Worm (Caenorhabditis elegans) whole organism, dauer: ENCODE measurements around the gene F21G4.3.

ENCODE experiments used
- unc-62 ChIP-seq: sonication (generic microtip); optimal IDR thresholded peaks from 2 replicates; lab custom pipeline; 2017; ENCODE audit warnings: missing biosample characterization, missing genetic modification reagents, missing genetic modification characterization

The F21G4.3 gene

DNA sequence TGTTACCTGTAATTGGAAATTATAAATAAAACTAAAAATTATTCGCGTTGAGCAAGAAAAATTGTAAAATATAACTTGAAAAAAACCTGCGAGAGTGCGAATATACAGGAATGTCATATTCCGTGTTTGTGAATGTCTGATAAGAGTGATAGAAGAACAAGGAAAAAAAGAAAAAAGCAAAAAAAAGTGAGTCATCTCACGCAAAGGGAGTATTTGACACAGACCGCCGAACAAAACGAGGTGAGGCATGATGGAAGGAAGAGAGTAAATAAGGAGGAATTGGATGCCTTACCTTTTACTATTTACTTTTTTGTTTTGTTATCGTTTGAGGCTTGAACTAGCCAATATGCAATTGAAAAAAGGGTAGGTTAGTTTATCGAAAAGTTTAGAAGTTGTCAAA lies 2.6 kb upstream of the F21G4.3 start, which contains the start of gene F21G4.1:
Gene F21G4.1, minus strand, starts transcription at position 6 of the 400 bp plus-strand sequence.
- no peak for TF ChIP-seq unc-62 (GFP tag; lab: Kevin White, UChicago)

DNA sequence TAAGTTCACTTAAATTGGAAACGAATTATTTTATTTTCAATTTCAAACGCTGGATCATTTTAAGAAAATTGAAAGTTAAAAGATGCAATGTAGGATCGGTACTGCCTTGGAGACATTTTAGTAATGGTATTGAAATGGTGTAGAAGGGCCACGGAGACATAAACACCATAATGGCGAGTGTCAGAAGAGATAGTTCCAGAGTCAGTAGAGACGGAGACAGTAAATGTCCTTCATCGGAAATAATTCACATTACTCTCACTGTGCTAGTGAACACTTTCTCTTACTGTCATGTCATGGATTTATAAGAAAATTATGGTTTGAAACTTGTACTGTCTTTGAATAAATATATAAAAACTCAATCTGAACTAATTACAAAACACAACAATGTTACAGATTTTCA lies 1.9 kb upstream of the F21G4.3 start:
- TF ChIP-seq unc-62 (GFP tag; lab: Kevin White, UChicago): no peak

DNA sequence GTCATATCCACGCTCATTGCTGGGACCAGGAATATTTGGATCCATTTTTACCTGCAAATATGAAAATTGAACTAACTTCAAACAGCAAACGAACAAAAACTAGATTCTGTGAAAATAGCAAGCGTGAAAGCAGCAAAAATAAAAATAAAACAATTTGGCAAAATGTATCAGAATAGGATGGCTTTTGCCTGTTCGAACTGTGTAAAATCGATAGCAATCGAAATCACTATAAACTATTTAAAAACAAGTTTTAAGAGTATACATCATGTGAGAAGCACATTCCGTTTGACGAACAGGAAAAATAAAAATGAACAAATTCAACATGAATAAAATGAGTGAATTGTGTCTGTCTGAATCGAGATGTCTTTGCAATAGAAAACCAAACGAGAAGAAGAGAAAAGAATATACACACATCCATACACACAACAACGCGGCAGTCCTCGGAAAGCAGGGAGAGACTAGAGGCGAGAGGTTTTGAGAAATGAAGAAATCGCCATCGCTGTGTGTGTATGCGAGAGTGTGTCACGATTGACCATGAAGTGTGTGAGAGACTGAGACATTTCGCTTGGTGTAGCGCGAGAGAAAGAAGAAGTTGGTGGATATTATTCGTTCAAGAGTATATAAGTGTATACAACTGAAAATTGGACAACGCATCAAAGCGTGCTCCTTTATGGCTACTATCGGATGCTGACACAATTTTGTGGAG lies 4.6 kb downstream of the F21G4.3 start, which contains the start of gene phf-34:
Gene phf-34, minus strand, starts transcription at position 51 of the 706 bp plus-strand sequence.
- TF ChIP-seq unc-62 (GFP tag; lab: Kevin White, UChicago): no peak

DNA sequence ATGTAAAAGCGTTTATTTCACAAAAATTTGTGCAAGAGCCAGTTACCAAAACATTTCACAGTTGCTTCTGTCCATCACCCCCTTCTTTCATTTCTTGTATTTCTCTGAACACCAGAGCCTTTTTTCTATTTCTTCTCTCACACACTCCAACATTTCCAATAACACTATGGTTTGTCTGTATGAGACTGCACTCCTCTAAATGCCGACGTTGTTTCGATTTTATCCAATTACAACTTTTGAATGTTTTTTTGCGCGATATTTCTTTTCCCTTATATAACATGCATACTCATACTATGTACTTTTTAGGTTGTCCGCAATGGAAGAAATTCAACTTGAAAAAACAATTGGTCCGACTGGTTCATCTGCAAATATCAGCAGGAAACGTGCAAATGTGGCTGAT lies 10.9 kb downstream of the F21G4.3 start, which contains the start of gene F21G4.5:
Gene F21G4.5, plus strand, starts transcription at position 301 of the 400 bp plus-strand sequence.
- TF ChIP-seq unc-62 (GFP tag; lab: Kevin White, UChicago): no peak

DNA sequence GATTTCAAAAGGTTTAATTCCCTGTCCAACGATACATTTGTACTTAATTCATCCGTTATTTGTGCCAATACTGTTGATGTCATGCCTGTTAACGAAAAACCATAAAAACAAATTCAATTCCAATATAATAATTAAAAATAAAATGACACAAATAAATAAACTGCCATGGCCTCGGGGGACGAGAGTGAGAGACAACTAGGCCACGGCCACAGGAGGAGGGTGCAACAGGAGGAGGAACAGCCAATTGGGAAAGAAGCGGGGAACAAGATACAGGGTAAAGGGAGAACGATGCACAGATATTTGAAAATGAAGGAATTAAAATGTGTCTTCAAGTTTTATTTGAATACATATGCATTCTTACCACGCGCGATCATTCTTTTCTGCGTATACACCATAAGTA lies 22.4 kb downstream of the F21G4.3 start, which contains the start of gene F21G4.6:
Gene F21G4.6, minus strand, starts transcription at position 87 of the 400 bp plus-strand sequence.
- TF ChIP-seq unc-62 (GFP tag; lab: Kevin White, UChicago): no peak

DNA sequence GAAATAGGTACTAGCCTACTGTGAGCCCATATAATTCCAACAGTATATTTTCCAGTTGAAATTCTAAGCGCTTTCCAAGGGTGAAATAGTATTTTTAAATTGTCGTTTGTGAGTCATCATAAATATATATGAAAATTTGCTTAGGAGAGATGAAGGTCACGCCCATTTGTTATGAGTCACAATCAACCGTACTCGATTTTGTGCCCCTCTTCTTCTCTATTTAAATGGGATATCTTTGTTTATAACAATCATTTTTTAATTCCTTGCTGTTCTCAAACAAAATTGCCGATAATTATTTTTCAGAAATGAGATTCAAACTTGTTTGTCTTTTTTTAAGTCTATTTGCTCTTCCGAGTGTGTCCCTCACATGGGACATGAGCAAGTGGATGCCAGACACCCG lies 24.1 kb downstream of the F21G4.3 start, which contains the start of gene folr-1:
Gene folr-1, plus strand, starts transcription at position 301 of the 400 bp plus-strand sequence.
- no peak for TF ChIP-seq unc-62 (GFP tag; lab: Kevin White, UChicago)

DNA sequence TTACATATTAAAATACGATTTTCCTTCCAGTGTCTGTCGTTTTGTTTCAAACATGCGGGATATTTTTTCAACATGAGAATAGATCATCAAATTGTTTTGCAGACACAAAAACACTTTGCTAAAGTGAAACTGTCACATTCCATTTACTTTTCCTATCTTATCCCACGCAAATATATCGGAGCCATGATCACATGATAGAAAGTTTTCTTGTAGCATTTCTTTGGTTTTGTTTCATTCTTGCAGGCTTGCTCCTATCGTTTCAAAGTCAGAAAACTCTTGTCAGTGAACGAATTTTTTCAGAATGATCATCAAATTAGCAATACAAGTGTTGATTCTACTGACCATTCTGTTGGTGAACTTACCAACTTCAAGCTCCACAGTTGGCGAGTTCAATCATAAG lies 26.3 kb downstream of the F21G4.3 start, which contains the start of gene C17G1.2:
Gene C17G1.2, plus strand, starts transcription at position 301 of the 400 bp plus-strand sequence.
- no peak for TF ChIP-seq unc-62 (GFP tag; lab: Kevin White, UChicago)

DNA sequence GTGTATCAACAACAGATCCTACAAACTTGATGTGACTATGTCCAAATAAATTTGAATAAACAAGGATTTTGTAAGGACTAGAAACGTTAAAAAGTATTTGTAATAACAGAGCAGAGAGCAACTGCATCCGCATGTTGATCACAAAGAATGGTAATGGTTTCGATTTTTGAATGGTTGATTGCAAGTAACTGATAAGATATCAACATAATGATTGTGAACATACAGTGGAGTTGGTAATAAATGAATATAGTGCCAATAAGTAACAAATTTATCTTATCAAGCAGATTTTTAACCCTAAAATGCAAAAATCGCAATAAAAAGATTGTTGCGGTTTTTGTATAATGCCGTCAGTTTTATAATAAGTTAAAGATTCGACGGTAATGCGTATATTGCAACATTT lies 30.0 kb downstream of the F21G4.3 start, which contains the start of gene ugt-23:
Gene ugt-23, minus strand, starts transcription at position 212 of the 400 bp plus-strand sequence.
- no peak for TF ChIP-seq unc-62 (GFP tag; lab: Kevin White, UChicago)

DNA sequence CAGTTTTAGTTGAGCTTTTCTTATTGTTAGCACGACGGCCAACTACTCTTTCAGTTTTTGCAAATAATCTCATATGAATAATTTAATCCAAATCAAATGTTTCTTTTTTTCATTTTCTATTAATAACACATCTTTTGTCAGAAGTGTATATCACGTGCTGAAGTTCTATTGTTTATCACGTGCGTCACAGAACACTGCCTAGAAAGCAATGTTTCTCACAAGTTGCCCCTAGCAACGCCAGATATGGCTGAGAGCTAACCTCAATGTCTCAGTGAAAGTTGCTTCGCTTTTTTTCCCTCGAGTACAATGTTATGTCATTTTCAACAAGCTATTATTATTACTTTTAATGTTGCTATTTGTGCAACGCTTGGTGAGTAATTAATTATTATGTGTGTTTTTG lies 33.0 kb downstream of the F21G4.3 start:
- TF ChIP-seq unc-62 (GFP tag; lab: Kevin White, UChicago): no peak

DNA sequence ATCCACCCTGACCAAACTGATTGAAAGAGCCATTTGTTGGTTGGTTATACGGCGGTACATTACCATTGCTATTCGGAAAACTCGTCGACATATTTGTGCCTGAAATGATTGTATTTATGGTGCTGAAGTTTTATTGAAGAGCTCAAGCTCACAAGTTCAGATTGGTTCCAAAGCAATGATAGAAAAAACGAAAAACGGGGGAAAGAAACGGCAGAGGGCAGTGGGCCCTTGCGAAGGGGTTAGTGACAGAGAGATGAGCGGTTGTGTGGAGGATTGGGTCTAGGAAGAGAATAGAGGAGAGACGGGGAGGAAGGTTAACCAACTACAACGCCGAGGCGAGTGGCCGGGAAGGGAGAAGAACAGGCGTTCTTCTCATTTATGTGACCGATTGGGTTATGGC lies 36.4 kb downstream of the F21G4.3 start, which contains the start of gene nra-3:
Gene nra-3, minus strand, starts transcription at position 101 of the 400 bp plus-strand sequence.
- no peak for TF ChIP-seq unc-62 (GFP tag; lab: Kevin White, UChicago)

DNA sequence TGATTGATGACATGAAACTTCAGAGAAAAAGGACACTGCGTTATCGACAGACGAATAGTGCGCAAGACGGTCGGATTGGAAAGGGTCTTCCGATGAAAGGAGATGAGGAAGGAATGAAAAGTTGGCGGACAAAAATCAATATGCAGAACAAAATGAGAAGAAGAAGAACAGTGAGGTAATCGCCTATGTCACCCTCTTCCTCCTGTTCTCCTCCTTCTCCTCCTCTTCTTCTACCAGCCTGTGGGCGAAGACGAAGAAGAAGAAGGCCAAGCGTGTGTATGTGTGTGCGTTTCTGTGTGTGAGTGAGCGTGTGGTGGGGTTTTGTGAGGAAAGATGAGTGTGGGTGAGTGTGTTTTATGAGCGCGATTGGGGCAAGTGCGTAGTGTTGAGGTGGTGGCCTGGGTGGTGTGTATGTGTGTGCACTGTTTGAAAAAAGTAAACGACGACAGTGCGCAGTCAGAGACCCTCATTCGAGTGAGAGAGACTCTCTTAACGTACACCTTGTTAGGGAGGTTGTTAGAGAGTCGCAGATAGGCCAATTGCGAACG lies 37.4 kb downstream of the F21G4.3 start, which contains the start of gene tsp-21:
Gene tsp-21, plus strand, starts transcription at position 146 of the 548 bp plus-strand sequence.
- TF ChIP-seq unc-62 (GFP tag; lab: Kevin White, UChicago): no peak

DNA sequence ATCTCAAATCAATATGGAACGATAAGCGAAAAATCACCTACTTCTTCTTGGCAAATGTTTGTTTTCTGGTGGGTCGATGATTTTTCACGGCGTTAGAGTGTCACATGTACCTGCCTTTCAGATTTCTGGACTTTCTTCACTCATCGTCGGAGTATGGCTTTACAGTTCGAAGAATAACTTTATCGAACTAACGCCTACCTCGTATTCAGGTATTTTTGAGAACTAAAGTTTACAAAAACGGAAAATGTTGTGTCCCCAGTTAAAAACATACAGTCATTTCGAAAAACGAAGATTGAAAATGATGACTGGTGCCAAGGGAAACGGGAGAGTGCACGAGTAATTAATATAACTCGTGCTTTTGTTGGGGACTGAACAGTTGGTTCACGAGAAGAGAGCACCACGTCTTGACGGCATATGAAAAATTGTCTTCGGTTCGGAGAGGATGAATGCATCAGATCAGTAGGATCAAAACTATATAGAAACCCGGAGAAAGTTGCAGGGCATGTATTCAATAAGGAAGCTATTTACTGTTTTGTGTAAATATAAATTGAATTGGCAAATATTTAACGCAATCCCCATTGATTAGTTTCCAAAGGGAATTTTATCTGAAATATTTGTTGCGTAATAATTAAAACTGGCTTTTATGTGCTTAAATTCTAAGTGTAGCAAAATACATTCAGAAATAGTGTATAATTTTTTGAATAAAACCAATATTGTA lies 38.5 kb downstream of the F21G4.3 start:
- TF ChIP-seq unc-62 (GFP tag; lab: Kevin White, UChicago): no peak

DNA sequence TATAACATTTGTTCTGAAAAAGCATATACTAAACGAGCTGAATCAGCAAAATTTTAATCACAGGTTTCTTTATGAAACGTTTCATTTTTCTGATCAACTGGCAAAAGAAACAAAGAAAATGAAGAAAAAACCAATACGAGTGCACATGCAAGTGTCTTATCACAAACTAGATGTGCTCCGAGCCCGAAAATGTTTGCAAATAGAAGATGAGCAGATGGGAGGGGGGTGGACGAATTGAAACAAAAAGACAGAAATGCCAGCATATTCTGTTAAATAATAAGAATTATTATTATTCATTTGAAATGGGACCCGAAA lies 39.0 kb downstream of the F21G4.3 start:
- no peak for TF ChIP-seq unc-62 (GFP tag; lab: Kevin White, UChicago)

DNA sequence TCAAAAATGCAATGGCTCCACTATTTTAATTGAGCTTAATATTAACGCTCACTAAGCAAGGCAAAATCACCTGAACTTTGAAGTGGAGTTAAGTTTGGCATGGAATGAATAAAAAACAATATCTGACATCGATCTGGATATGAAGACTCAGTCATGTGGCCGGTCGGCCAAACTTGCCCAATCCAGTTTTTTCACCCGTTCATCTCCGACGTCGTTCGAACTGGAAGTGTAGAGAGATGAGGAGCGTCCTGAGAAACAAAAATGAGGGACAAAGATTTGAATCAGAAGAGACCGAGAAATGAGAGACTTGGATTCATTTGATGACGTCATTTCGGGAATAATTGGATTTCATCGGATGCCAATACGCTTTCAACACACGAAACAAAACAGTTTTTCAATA lies 43.1 kb downstream of the F21G4.3 start:
- TF ChIP-seq unc-62 (GFP tag; lab: Kevin White, UChicago): no peak

DNA sequence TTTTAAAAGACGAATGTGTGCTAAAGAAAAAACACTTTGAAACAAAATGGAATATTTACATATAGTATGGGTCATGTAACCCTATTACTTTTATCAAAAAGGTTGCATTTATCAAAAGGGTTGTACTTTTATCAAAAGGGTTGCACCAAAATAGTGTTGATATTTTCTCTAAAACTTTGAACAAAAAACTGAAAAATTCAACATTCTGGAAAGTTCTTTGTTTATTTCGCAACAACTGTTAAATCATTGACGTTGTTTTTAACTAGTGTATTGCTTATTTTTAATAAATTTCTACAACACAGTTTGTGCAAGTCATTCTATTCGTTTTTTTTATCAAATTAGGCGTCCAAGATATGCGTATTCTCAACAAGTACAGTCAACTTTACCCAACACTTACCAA lies 43.6 kb downstream of the F21G4.3 start, which contains the start of the genes C17G1.5 and C17G1.14:
Gene C17G1.5, plus strand, starts transcription at position 266 of the 400 bp plus-strand sequence.
Gene C17G1.14, plus strand, starts transcription at position 277 of the 400 bp plus-strand sequence.
- no peak for TF ChIP-seq unc-62 (GFP tag; lab: Kevin White, UChicago)

DNA sequence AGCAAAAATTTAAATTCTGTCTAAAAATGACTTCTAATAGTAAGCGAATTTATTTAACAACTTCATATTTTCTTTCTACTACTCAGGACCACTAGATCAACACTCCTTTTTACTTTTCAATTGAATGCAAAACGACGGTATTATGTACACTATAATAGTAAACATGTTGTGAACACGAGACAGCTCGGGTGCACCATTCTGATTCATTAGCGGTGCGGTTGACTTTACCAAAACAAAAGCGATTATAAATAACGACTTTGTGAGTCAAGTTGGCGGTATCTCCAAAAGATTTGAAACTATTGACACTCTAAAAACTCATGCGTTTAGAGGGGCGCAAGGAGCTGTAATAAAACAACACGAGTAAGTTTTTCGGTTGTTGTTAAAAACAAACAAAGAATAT lies 45.6 kb downstream of the F21G4.3 start:
- no peak for TF ChIP-seq unc-62 (GFP tag; lab: Kevin White, UChicago)
